Fruit fly (Drosophila melanogaster) whole organism, embryonic: ENCODE data around the gene RpS25.
A peak's percentile ranks its signal among the peaks of the same experiment; 100 is the strongest.

Source experiments
- Atf6 ChIP-seq: fragments of 200-800 bp; sonication (Bioruptor generic); IDR thresholded peaks from 2 replicates; pipeline ENCODE4 v1.3.6; 2022; ENCODE audit warnings: missing biosample characterization, missing genetic modification characterization
- Bgb ChIP-seq: fragments of 200-800 bp; sonication (Bioruptor generic); IDR thresholded peaks from 2 replicates; pipeline ENCODE4 v1.3.6; 2022; ENCODE audit warnings: missing biosample characterization, missing genetic modification characterization; ENCODE audit not compliant: partially characterized antibody
- CG1024 ChIP-seq: fragments of 200-800 bp; sonication (Bioruptor generic); IDR thresholded peaks from 2 replicates; pipeline ENCODE4 v1.3.6; 2022; ENCODE audit warnings: missing biosample characterization, missing genetic modification characterization
- CG10267 ChIP-seq: fragments of 200-800 bp; sonication (Bioruptor generic); optimal IDR thresholded peaks from 2 replicates; lab custom pipeline; 2018; ENCODE audit warnings: missing biosample characterization, mild to moderate bottlenecking, missing genetic modification characterization, moderate library complexity
- CG13287 ChIP-seq: fragments of 200-800 bp; sonication (Bioruptor generic); IDR thresholded peaks from 2 replicates; pipeline ENCODE4 v1.3.6; 2022; ENCODE audit warnings: missing biosample characterization, missing genetic modification characterization; ENCODE audit not compliant: partially characterized antibody
- CG14710 ChIP-seq: fragments of 200-800 bp; sonication (Bioruptor generic); optimal IDR thresholded peaks from 3 replicates; lab custom pipeline; 2019; ENCODE audit warnings: missing biosample characterization, mild to moderate bottlenecking, missing genetic modification characterization, moderate library complexity
- CG1603 ChIP-seq: fragments of 200-800 bp; sonication (Bioruptor generic); optimal IDR thresholded peaks from 2 replicates; lab custom pipeline; 2019; ENCODE audit warnings: missing biosample characterization, mild to moderate bottlenecking, missing genetic modification characterization, moderate library complexity
- CG16815 ChIP-seq: fragments of 200-800 bp; sonication (Bioruptor generic); optimal IDR thresholded peaks from 3 replicates; lab custom pipeline; 2017; ENCODE audit warnings: missing biosample characterization, mild to moderate bottlenecking, missing genetic modification characterization
- CG17385 ChIP-seq: fragments of 200-800 bp; sonication (Bioruptor generic); optimal IDR thresholded peaks from 3 replicates; lab custom pipeline; 2018; ENCODE audit warnings: missing biosample characterization, mild to moderate bottlenecking, missing genetic modification characterization
- CG18011 ChIP-seq: fragments of 200-800 bp; sonication (Bioruptor generic); optimal IDR thresholded peaks from 2 replicates; lab custom pipeline; 2017; ENCODE audit warnings: missing biosample characterization, missing genetic modification characterization, mild to moderate bottlenecking, moderate library complexity, missing genotype
- CG18764 ChIP-seq: fragments of 200-800 bp; sonication (Bioruptor generic); optimal IDR thresholded peaks from 3 replicates; lab custom pipeline; 2016; ENCODE audit warnings: missing biosample characterization, missing genetic modification characterization
- CG34422 ChIP-seq: fragments of 200-800 bp; sonication (Bioruptor generic); IDR thresholded peaks from 3 replicates; pipeline ENCODE4 v1.3.6; 2022; ENCODE audit warnings: missing biosample characterization, missing genetic modification characterization
- CG4617 ChIP-seq: fragments of 200-800 bp; sonication (Bioruptor generic); optimal IDR thresholded peaks from 3 replicates; lab custom pipeline; 2016; ENCODE audit warnings: missing biosample characterization, missing genetic modification characterization, borderline replicate concordance
- CG4707 ChIP-seq: fragments of 200-800 bp; sonication (Bioruptor generic); optimal IDR thresholded peaks from 2 replicates; lab custom pipeline; 2018; ENCODE audit warnings: missing biosample characterization, mild to moderate bottlenecking, missing genetic modification characterization, moderate library complexity
- CG7372 ChIP-seq: fragments of 200-800 bp; sonication (Bioruptor generic); IDR thresholded peaks from 2 replicates; pipeline ENCODE4 v1.3.6; 2022; ENCODE audit warnings: missing biosample characterization, missing genetic modification characterization
- CG8290 ChIP-seq, 3 experiments: fragments of 200-800 bp; sonication (Bioruptor generic); optimal IDR thresholded peaks; 2 replicates each; lab custom pipeline; 2016 to 2019; ENCODE audit warnings: missing biosample characterization in 3 of 3, missing genetic modification characterization in 3 of 3, mild to moderate bottlenecking in 2 of 3, moderate library complexity in 1 of 3
- CG9932 ChIP-seq: fragments of 200-800 bp; sonication (Bioruptor generic); IDR thresholded peaks from 2 replicates; pipeline ENCODE4 v1.3.6; 2022; ENCODE audit warnings: missing biosample characterization, missing genetic modification characterization
- Dad ChIP-seq: fragments of 200-800 bp; sonication (Bioruptor generic); optimal IDR thresholded peaks from 3 replicates; lab custom pipeline; 2016; ENCODE audit warnings: missing biosample characterization, missing genetic modification characterization
- Dll ChIP-seq: fragments of 200-800 bp; sonication (Bioruptor generic); IDR thresholded peaks from 4 replicates; pipeline ENCODE4 v1.3.6; 2022; ENCODE audit warnings: missing biosample characterization, missing genetic modification characterization; ENCODE audit not compliant: partially characterized antibody
- Dp ChIP-seq: fragments of 200-800 bp; sonication (Bioruptor generic); optimal IDR thresholded peaks from 2 replicates; lab custom pipeline; 2018; ENCODE audit warnings: missing biosample characterization, mild to moderate bottlenecking, missing genetic modification characterization, moderate library complexity
- E2f2 ChIP-seq: fragments of 200-800 bp; sonication (Bioruptor generic); IDR thresholded peaks from 2 replicates; pipeline ENCODE4 v1.3.6; 2022; ENCODE audit warnings: missing biosample characterization, missing genetic modification characterization
- Ets97D ChIP-seq: fragments of 200-800 bp; sonication (Bioruptor generic); optimal IDR thresholded peaks from 3 replicates; lab custom pipeline; 2016; ENCODE audit warnings: missing biosample characterization, missing genetic modification characterization
- Gug ChIP-seq: fragments of 200-800 bp; sonication (Bioruptor generic); IDR thresholded peaks from 4 replicates; pipeline ENCODE4 v1.3.6; 2022; ENCODE audit warnings: missing biosample characterization, missing genetic modification characterization
- Hand ChIP-seq: fragments of 200-800 bp; sonication (Bioruptor generic); optimal IDR thresholded peaks from 2 replicates; lab custom pipeline; 2017; ENCODE audit warnings: mild to moderate bottlenecking, missing biosample characterization, missing genetic modification reagents, missing genetic modification characterization
- HmgZ ChIP-seq: fragments of 200-800 bp; sonication (Bioruptor generic); optimal IDR thresholded peaks from 2 replicates; lab custom pipeline; 2018; ENCODE audit warnings: missing biosample characterization, mild to moderate bottlenecking, missing genetic modification characterization
- MBD-R2 ChIP-seq: fragments of 200-800 bp; sonication (Bioruptor generic); IDR thresholded peaks from 2 replicates; pipeline ENCODE4 v1.3.6; 2022; ENCODE audit warnings: missing biosample characterization, missing genetic modification characterization
- MTF-1 ChIP-seq: fragments of 200-800 bp; sonication (Bioruptor generic); optimal IDR thresholded peaks from 2 replicates; lab custom pipeline; 2018; ENCODE audit warnings: missing biosample characterization, mild to moderate bottlenecking, missing genetic modification characterization, borderline replicate concordance
- Myb ChIP-seq: fragments of 200-800 bp; sonication (Bioruptor generic); optimal IDR thresholded peaks from 2 replicates; lab custom pipeline; 2016; ENCODE audit warnings: missing biosample characterization, missing genetic modification characterization
- Stat92E ChIP-seq, 3 experiments: fragments of >200 bp in 2 of 3; fragments of 200-800 bp in 1 of 3; sonication (Bioruptor generic) in 1 of 3; optimal IDR thresholded peaks; 2 replicates each; lab custom pipeline; 2017 to 2019; ENCODE audit warnings: missing biosample characterization in 3 of 3, missing genetic modification characterization in 3 of 3, mild to moderate bottlenecking in 1 of 3, moderate library complexity in 1 of 3
- YL-1 ChIP-seq: fragments of 200-800 bp; sonication (Bioruptor generic); optimal IDR thresholded peaks from 3 replicates; lab custom pipeline; 2017; ENCODE audit warnings: missing biosample characterization, mild to moderate bottlenecking, missing genetic modification characterization
- crp ChIP-seq, 2 experiments: fragments of 200-800 bp; sonication (Bioruptor generic); optimal IDR thresholded peaks; 2 replicates in 1 of 2; 3 replicates in 1 of 2; lab custom pipeline; 2017; ENCODE audit warnings: missing biosample characterization in 2 of 2, missing genetic modification characterization in 2 of 2, mild to moderate bottlenecking in 1 of 2, moderate library complexity in 1 of 2
- danr ChIP-seq: fragments of 200-800 bp; sonication (Bioruptor generic); IDR thresholded peaks from 2 replicates; pipeline ENCODE4 v1.3.6; 2022; ENCODE audit warnings: missing biosample characterization, missing genetic modification characterization
- en ChIP-seq: fragments of 200-800 bp; sonication (Bioruptor generic); optimal IDR thresholded peaks from 2 replicates; lab custom pipeline; 2016; ENCODE audit warnings: missing biosample characterization, missing genetic modification characterization
- eyg ChIP-seq: fragments of 200-800 bp; sonication (Bioruptor generic); optimal IDR thresholded peaks from 3 replicates; lab custom pipeline; 2016; ENCODE audit warnings: missing biosample characterization, missing genetic modification characterization
- gfzf ChIP-seq: fragments of 200-800 bp; sonication (Bioruptor generic); optimal IDR thresholded peaks from 2 replicates; lab custom pipeline; 2016; ENCODE audit warnings: missing biosample characterization, mild to moderate bottlenecking, missing genetic modification characterization, moderate library complexity
- lilli ChIP-seq: fragments of 200-800 bp; sonication (Bioruptor generic); optimal IDR thresholded peaks from 3 replicates; lab custom pipeline; 2016; ENCODE audit warnings: missing biosample characterization, missing genetic modification characterization
- nau ChIP-seq: fragments of 200-800 bp; sonication (Bioruptor generic); optimal IDR thresholded peaks from 3 replicates; lab custom pipeline; 2017; ENCODE audit warnings: missing biosample characterization, mild to moderate bottlenecking, missing genetic modification characterization, missing genetic modification reagents
- onecut ChIP-seq: fragments of 200-800 bp; sonication (Bioruptor generic); IDR thresholded peaks from 2 replicates; pipeline ENCODE4 v1.3.6; 2022; ENCODE audit warnings: missing biosample characterization, missing genetic modification characterization
- otp ChIP-seq: fragments of 200-800 bp; sonication (Bioruptor generic); IDR thresholded peaks from 3 replicates; pipeline ENCODE4, ENCODE4 v1.3.6; 2022; ENCODE audit warnings: missing biosample characterization, missing genetic modification characterization
- pan ChIP-seq, 4 experiments: fragments of >200 bp in 3 of 4; fragments of 200-800 bp in 1 of 4; sonication (Bioruptor generic) in 1 of 4; optimal IDR thresholded peaks in 3 of 4; IDR thresholded peaks in 1 of 4; 2 replicates each; pipeline versions ENCODE4 v1.3.6 to Lab custom; 2017 to 2022; ENCODE audit warnings: missing biosample characterization in 2 of 4, missing genetic modification characterization in 2 of 4, mixed read lengths in 1 of 4
- pzg ChIP-seq: fragments of 200-800 bp; sonication (Bioruptor generic); optimal IDR thresholded peaks from 3 replicates; lab custom pipeline; 2018; ENCODE audit warnings: missing biosample characterization, mild to moderate bottlenecking, missing genetic modification characterization, moderate library complexity
- ranshi ChIP-seq: fragments of 200-800 bp; sonication (Bioruptor generic); IDR thresholded peaks from 2 replicates; pipeline ENCODE4 v1.3.6; 2022; ENCODE audit warnings: missing biosample characterization, missing genetic modification characterization
- sens-2 ChIP-seq: fragments of 200-800 bp; sonication (Bioruptor generic); IDR thresholded peaks from 2 replicates; pipeline ENCODE4 v1.3.6; 2022; ENCODE audit warnings: missing biosample characterization, missing genetic modification characterization
- sisA ChIP-seq: fragments of 200-800 bp; sonication (Bioruptor generic); IDR thresholded peaks from 2 replicates; pipeline ENCODE4 v1.3.6; 2022; ENCODE audit warnings: missing biosample characterization, missing genetic modification characterization
- slou ChIP-seq: fragments of 200-800 bp; sonication (Bioruptor generic); optimal IDR thresholded peaks from 3 replicates; lab custom pipeline; 2016; ENCODE audit warnings: missing biosample characterization, missing genetic modification characterization
- tup ChIP-seq: fragments of 200-800 bp; sonication (Bioruptor generic); optimal IDR thresholded peaks from 2 replicates; lab custom pipeline; 2016; ENCODE audit warnings: missing biosample characterization, mild to moderate bottlenecking, missing genetic modification characterization, moderate library complexity
- usp ChIP-seq: fragments of >200 bp; optimal IDR thresholded peaks from 2 replicates; lab custom pipeline; 2017; ENCODE audit warnings: missing biosample characterization, missing genetic modification characterization
- yki ChIP-seq: fragments of >200 bp; optimal IDR thresholded peaks from 3 replicates; lab custom pipeline; 2018

RpS25 gene

dm6 chr3R:11240891-11241290 lies 24.8 kb upstream of the RpS25 start, which contains the start of the genes scpr-B and scpr-A:
Gene scpr-B, minus strand, starts transcription at chr3R:11240991.
Gene scpr-A, plus strand, starts transcription at chr3R:11241183.
- no peak for TF ChIP-seq CG13287 (GFP tag; lab: Robert Waterston, UW)
- TF ChIP-seq CG16815 (GFP tag; lab: Kevin White, UChicago): no peak
- no peak for TF ChIP-seq otp (GFP tag; lab: Robert Waterston, UW)
- no peak for TF ChIP-seq CG4707 (GFP tag; lab: Kevin White, UChicago)
- no peak for TF ChIP-seq usp
- TF ChIP-seq Hand (GFP tag; lab: Kevin White, UChicago): no peak
- TF ChIP-seq CG18764 (GFP tag; lab: Kevin White, UChicago): no peak
- TF ChIP-seq Dll (GFP tag; lab: Robert Waterston, UW): no peak
- no peak for TF ChIP-seq Gug
- TF ChIP-seq en (GFP tag; lab: Kevin White, UChicago): no peak
- TF ChIP-seq CG4617 (GFP tag; lab: Kevin White, UChicago): no peak
- no peak for TF ChIP-seq MTF-1 (GFP tag; lab: Kevin White, UChicago)
- TF ChIP-seq CG1024: no peak
- no peak for TF ChIP-seq nau (GFP tag; lab: Kevin White, UChicago)
- TF ChIP-seq Atf6 (GFP tag; lab: Robert Waterston, UW): no peak

- peak; percentile 85 for TF ChIP-seq MBD-R2 (GFP tag; lab: Robert Waterston, UW)
- TF ChIP-seq tup (GFP tag; lab: Kevin White, UChicago): no peak
- TF ChIP-seq pan (optimal IDR thresholded peaks at IDR 0.05; lab: Kevin White, UChicago): no peak
- TF ChIP-seq pan (GFP tag; optimal IDR thresholded peaks at IDR 0.05 in 1 of 2, IDR thresholded peaks at IDR 0.05 in 1 of 2): peak in 1 of 2 experiments; percentile 23
- peak; percentile 44 for TF ChIP-seq Ets97D
- TF ChIP-seq slou (GFP tag; lab: Kevin White, UChicago): no peak
- TF ChIP-seq gfzf (GFP tag; lab: Kevin White, UChicago): peak; percentile 16
- peak; percentile 32; the same call in 1 of the 2 replicates for TF ChIP-seq onecut (GFP tag; lab: Robert Waterston, UW)
- no peak for TF ChIP-seq sens-2
- no peak for TF ChIP-seq CG18011 (GFP tag; lab: Kevin White, UChicago)
- TF ChIP-seq CG17385 (GFP tag; lab: Kevin White, UChicago): peak; percentile 98
- TF ChIP-seq CG1603 (tag; lab: Kevin White, UChicago): peak; percentile 31
- no peak for TF ChIP-seq CG8290 (GFP tag; optimal IDR thresholded peaks at IDR 0.05; lab: Kevin White, UChicago)
- TF ChIP-seq CG8290 (tag; optimal IDR thresholded peaks at IDR 0.05; lab: Kevin White, UChicago): no peak
- TF ChIP-seq CG13287 (GFP tag; lab: Robert Waterston, UW): peak; percentile 28; the same call in 1 of the 2 replicates
- TF ChIP-seq CG10267: no peak
- TF ChIP-seq CG9932: no peak
- TF ChIP-seq Myb (GFP tag; lab: Kevin White, UChicago): peak; percentile 61
- TF ChIP-seq E2f2 (GFP tag; lab: Robert Waterston, UW): peak; percentile 93
- no peak for TF ChIP-seq CG7372 (GFP tag; lab: Robert Waterston, UW)
- no peak for TF ChIP-seq Dad
- peak; percentile 27 for TF ChIP-seq HmgZ (tag; lab: Kevin White, UChicago)
- no peak for TF ChIP-seq sisA (GFP tag; lab: Robert Waterston, UW)
- TF ChIP-seq CG4707 (GFP tag; lab: Kevin White, UChicago): no peak
- peak; percentile 20 for TF ChIP-seq yki (lab: Kevin White, UChicago)
- TF ChIP-seq Dp (GFP tag; lab: Kevin White, UChicago): peak; percentile 91
- peak; percentile 63 for TF ChIP-seq YL-1 (GFP tag; lab: Kevin White, UChicago)
- no peak for TF ChIP-seq CG4617 (GFP tag; lab: Kevin White, UChicago)
- TF ChIP-seq CG34422 (GFP tag; lab: Robert Waterston, UW): peak; percentile 54; the same call in 1 of the 3 replicates
- TF ChIP-seq crp (GFP tag; optimal IDR thresholded peaks at IDR 0.05; lab: Kevin White, UChicago): peak in 1 of 2 experiments; percentile 49
- peak; percentile 95 for TF ChIP-seq CG14710 (tag; lab: Kevin White, UChicago)
- TF ChIP-seq lilli (GFP tag; lab: Kevin White, UChicago): no peak
- TF ChIP-seq pzg (GFP tag; lab: Kevin White, UChicago): peak; percentile 71
- no peak for TF ChIP-seq Bgb
- TF ChIP-seq eyg (GFP tag; lab: Kevin White, UChicago): no peak
- TF ChIP-seq ranshi: no peak
- no peak for TF ChIP-seq danr (GFP tag; lab: Robert Waterston, UW)
- TF ChIP-seq Stat92E (GFP tag; optimal IDR thresholded peaks at IDR 0.05; lab: Kevin White, UChicago): no peak
Observed at dm6 chr3R:11237598-11237997, 21.5 kb upstream of the RpS25 start, which contains the start of gene CG31388. Gene CG31388, plus strand, starts transcription at chr3R:11237815.
